Worm (Caenorhabditis elegans) whole organism, L3 larva: Measurements from ENCODE around the gene ced-9.

Experiments used
- ama-1 ChIP-seq: fragments of 150-350 bp; optimal IDR thresholded peaks from 2 replicates; lab custom pipeline; 2018
- nhr-77 ChIP-seq: fragments of 150-350 bp; optimal IDR thresholded peaks from 2 replicates; lab custom pipeline; 2014; ENCODE audit warnings: missing biosample characterization, missing genetic modification characterization

DNA sequence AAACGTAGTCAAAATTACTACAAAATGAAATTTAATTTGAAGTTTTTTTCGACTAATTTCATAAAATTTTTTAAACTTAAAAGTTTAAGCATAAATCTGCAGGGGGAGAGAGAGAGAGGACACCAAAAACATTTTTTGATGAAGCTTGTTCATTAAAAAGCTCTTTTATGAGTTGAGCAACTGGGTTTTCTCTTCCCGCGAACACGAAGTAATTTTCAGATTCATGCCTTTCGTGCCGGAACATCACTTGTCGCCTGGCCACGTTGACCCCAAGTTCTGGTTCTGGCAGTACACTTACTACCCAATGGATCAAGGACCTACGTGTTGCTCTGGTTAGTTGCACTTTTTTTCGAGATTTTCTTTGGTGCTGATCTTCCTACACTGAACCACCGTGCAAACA, 48.8 kb downstream of the ced-9 start:
- TF ChIP-seq nhr-77 (tag; lab: Kevin White, UChicago) (no peak), ama-1 (no peak)
